Worm (Caenorhabditis elegans): ENCODE measurements around the gene math-24.
"Not testable (repeated sequence)": the region's sequence is repeated elsewhere in the genome, so short reads cannot be mapped to it uniquely, and the experiment has no call there.

math-24 gene

ce11 chrII:1854094-1854493 is 45.9 kb upstream of the math-24 start, which contains the start of gene fbxb-95:
Gene fbxb-95 (plus strand): TSS chrII:1854394.
- not testable (repeated sequence) for TF ChIP-seq crh-2, ceh-82, dmd-4 (tag; optimal IDR thresholded peaks at IDR 0.05)

- not testable (repeated sequence) for TF ChIP-seq ceh-82, lsy-2, crh-2 (tag; optimal IDR thresholded peaks at IDR 0.05)
These were observed 38.7 kb upstream of the math-24 start, which contains the start of gene C16C4.18 for ce11 chrII:1861285-1861793. Gene C16C4.18 (minus strand): TSS chrII:1861335.

ce11 chrII:1862334-1862733 is 37.7 kb upstream of the math-24 start, which contains the start of gene fbxb-98:
Gene fbxb-98 (plus strand): TSS chrII:1862634.
- TF ChIP-seq nhr-23, nhr-77, lsy-2 (tag; optimal IDR thresholded peaks at IDR 0.05): not testable (repeated sequence)

ce11 chrII:1864278-1864677 is 35.8 kb upstream of the math-24 start, which contains the start of gene C16C4.17:
Gene C16C4.17 (plus strand): TSS chrII:1864578.
- TF ChIP-seq skn-1 (tag; optimal IDR thresholded peaks at IDR 0.05) (no peak), aly-2 (tag; optimal IDR thresholded peaks at IDR 0.05) (no peak), ZK546.5 (tag; optimal IDR thresholded peaks at IDR 0.05) (no peak), crh-2 (tag; optimal IDR thresholded peaks at IDR 0.05) (no peak), zag-1 (tag; optimal IDR thresholded peaks at IDR 0.05) (no peak), sma-9 (GFP tag; optimal IDR thresholded peaks at IDR 0.05) (no peak), sma-9 (tag; optimal IDR thresholded peaks at IDR 0.05) (no peak), mbf-1 (tag; optimal IDR thresholded peaks at IDR 0.05) (no peak), mdl-1 (tag; optimal IDR thresholded peaks at IDR 0.05) (no peak), sma-3 (GFP tag; optimal IDR thresholded peaks at IDR 0.05) (no peak), nhr-11 (tag; optimal IDR thresholded peaks at IDR 0.05) (no peak), ztf-11 (tag; optimal IDR thresholded peaks at IDR 0.05) (no peak), F13H6.1 (tag; optimal IDR thresholded peaks at IDR 0.05) (no peak), nhr-129 (tag; optimal IDR thresholded peaks at IDR 0.05) (no peak), ceh-16 (tag; optimal IDR thresholded peaks at IDR 0.05) (no peak), dmd-4 (tag; optimal IDR thresholded peaks at IDR 0.05) (no peak)

ce11 chrII:1865683-1866431 is 34.2 kb upstream of the math-24 start, which contains the start of gene math-15:
Gene math-15 (plus strand): TSS chrII:1866381.
- no peak for TF ChIP-seq lsy-2 (tag; optimal IDR thresholded peaks at IDR 0.05)
- peak; percentile 50 for TF ChIP-seq fos-1 (tag; optimal IDR thresholded peaks at IDR 0.05)

- TF ChIP-seq aly-2 (tag; optimal IDR thresholded peaks at IDR 0.05) (no peak), fos-1 (tag; optimal IDR thresholded peaks at IDR 0.05) (no peak), snpc-4 (tag; optimal IDR thresholded peaks at IDR 0.05) (no peak), nhr-21 (tag; optimal IDR thresholded peaks at IDR 0.05) (no peak), unc-55 (GFP tag; optimal IDR thresholded peaks at IDR 0.05) (no peak), unc-39 (tag; optimal IDR thresholded peaks at IDR 0.05) (no peak), lin-13 (GFP tag; optimal IDR thresholded peaks at IDR 0.05) (no peak)
These were observed 30.9 kb upstream of the math-24 start, which contains the start of gene math-14 for ce11 chrII:1869120-1869519. Gene math-14 (plus strand): TSS chrII:1869420.

ce11 chrII:1870875-1871592 is 29.0 kb upstream of the math-24 start, which contains the start of gene math-10:
Gene math-10 (plus strand): TSS chrII:1871542.
- TF ChIP-seq ztf-1 (GFP tag; conservative IDR thresholded peaks at IDR 0.05) (no peak), fos-1 (tag; optimal IDR thresholded peaks at IDR 0.05) (peak; percentile 24), crh-2 (tag; optimal IDR thresholded peaks at IDR 0.05) (peak; percentile 7), alr-1 (tag; optimal IDR thresholded peaks at IDR 0.05) (no peak), mdl-1 (tag; optimal IDR thresholded peaks at IDR 0.05) (no peak), nhr-77 (tag; optimal IDR thresholded peaks at IDR 0.05) (no peak), peb-1 (tag; optimal IDR thresholded peaks at IDR 0.05) (no peak)

All from whole organism, L2 larva.